Fruit fly (Drosophila melanogaster) whole organism, embryonic: ENCODE results near the gene tutl.

Experiments
- Asciz ChIP-seq: fragments of 200-800 bp; sonication (Bioruptor generic); optimal IDR thresholded peaks from 2 replicates; lab custom pipeline; 2017; ENCODE audit warnings: missing biosample characterization, mild to moderate bottlenecking, missing genetic modification characterization, missing genetic modification reagents
- CG10267 ChIP-seq: fragments of 200-800 bp; sonication (Bioruptor generic); optimal IDR thresholded peaks from 2 replicates; lab custom pipeline; 2018; ENCODE audit warnings: missing biosample characterization, mild to moderate bottlenecking, missing genetic modification characterization, moderate library complexity
- CG10321 ChIP-seq: fragments of 200-800 bp; sonication (Bioruptor generic); IDR thresholded peaks from 2 replicates; pipeline ENCODE4 v1.3.6; 2022; ENCODE audit warnings: missing biosample characterization, missing genetic modification characterization
- CG12659 ChIP-seq: fragments of 200-800 bp; sonication (Bioruptor generic); optimal IDR thresholded peaks from 3 replicates; lab custom pipeline; 2017; ENCODE audit warnings: mild to moderate bottlenecking, missing biosample characterization, missing genetic modification reagents, missing genetic modification characterization
- CG12769 ChIP-seq: fragments of 200-800 bp; sonication (Bioruptor generic); optimal IDR thresholded peaks from 2 replicates; lab custom pipeline; 2019; ENCODE audit warnings: missing biosample characterization, mild to moderate bottlenecking, missing genetic modification characterization, moderate library complexity
- CG13296 ChIP-seq: fragments of 200-800 bp; sonication (Bioruptor generic); optimal IDR thresholded peaks from 3 replicates; lab custom pipeline; 2018; ENCODE audit warnings: missing biosample characterization, mild to moderate bottlenecking, missing genetic modification characterization
- CG13624 ChIP-seq: fragments of 200-800 bp; sonication (Bioruptor generic); optimal IDR thresholded peaks from 2 replicates; lab custom pipeline; 2016; ENCODE audit warnings: missing biosample characterization, missing genetic modification characterization
- CG14860 ChIP-seq: fragments of 200-800 bp; sonication (Bioruptor generic); IDR thresholded peaks from 3 replicates; pipeline ENCODE4 v1.3.6; 2022; ENCODE audit warnings: missing biosample characterization, missing genetic modification characterization; ENCODE audit not compliant: partially characterized antibody
- CG15479 ChIP-seq: fragments of 200-800 bp; sonication (Bioruptor generic); optimal IDR thresholded peaks from 3 replicates; lab custom pipeline; 2019; ENCODE audit warnings: missing biosample characterization, mild to moderate bottlenecking, missing genetic modification characterization, moderate library complexity
- CG15601 ChIP-seq: fragments of 200-800 bp; sonication (Bioruptor generic); optimal IDR thresholded peaks from 3 replicates; lab custom pipeline; 2019; ENCODE audit warnings: missing biosample characterization, mild to moderate bottlenecking, missing genetic modification characterization, moderate library complexity
- CG2678 ChIP-seq: fragments of 200-800 bp; sonication (Bioruptor generic); optimal IDR thresholded peaks from 3 replicates; lab custom pipeline; 2019; ENCODE audit warnings: missing biosample characterization, mild to moderate bottlenecking, missing genetic modification characterization, moderate library complexity
- CG2712 ChIP-seq: fragments of 200-800 bp; optimal IDR thresholded peaks from 3 replicates; lab custom pipeline; 2019; ENCODE audit warnings: missing biosample characterization, mild to moderate bottlenecking, missing genetic modification characterization, moderate library complexity
- CG31441 ChIP-seq: fragments of 200-800 bp; sonication (Bioruptor generic); IDR thresholded peaks from 2 replicates; pipeline ENCODE4 v1.3.6; 2022; ENCODE audit warnings: missing biosample characterization, missing genetic modification characterization
- CG3163 ChIP-seq: fragments of 200-800 bp; sonication (Bioruptor generic); optimal IDR thresholded peaks from 3 replicates; lab custom pipeline; 2016; ENCODE audit warnings: missing biosample characterization, missing genetic modification characterization
- CG5180 ChIP-seq: fragments of 200-800 bp; sonication (Bioruptor generic); optimal IDR thresholded peaks from 3 replicates; lab custom pipeline; 2017; ENCODE audit warnings: missing biosample characterization, missing genetic modification characterization, mild to moderate bottlenecking, moderate library complexity, missing genetic modification reagents
- CG6813 ChIP-seq: fragments of 200-800 bp; sonication (Bioruptor generic); optimal IDR thresholded peaks from 2 replicates; lab custom pipeline; 2017; ENCODE audit warnings: missing biosample characterization, missing genetic modification characterization, mild to moderate bottlenecking, moderate library complexity, missing genetic modification reagents
- CG7963 ChIP-seq: fragments of 200-800 bp; sonication (Bioruptor generic); IDR thresholded peaks from 3 replicates; pipeline ENCODE4 v1.3.6; 2022; ENCODE audit warnings: missing biosample characterization, missing genetic modification characterization; ENCODE audit not compliant: partially characterized antibody
- CG9817 ChIP-seq: fragments of 200-800 bp; sonication (Bioruptor generic); optimal IDR thresholded peaks from 2 replicates; lab custom pipeline; 2018; ENCODE audit warnings: missing biosample characterization, mild to moderate bottlenecking, missing genetic modification characterization, moderate library complexity
- D19A ChIP-seq: fragments of 200-800 bp; optimal IDR thresholded peaks from 3 replicates; lab custom pipeline; 2019; ENCODE audit warnings: missing biosample characterization, mild to moderate bottlenecking, missing genetic modification characterization, moderate library complexity
- Dip3 ChIP-seq: fragments of 200-800 bp; sonication (Bioruptor generic); optimal IDR thresholded peaks from 3 replicates; lab custom pipeline; 2016; ENCODE audit warnings: missing biosample characterization, missing genetic modification characterization
- Fer3 ChIP-seq: fragments of 200-800 bp; sonication (Bioruptor generic); optimal IDR thresholded peaks from 2 replicates; lab custom pipeline; 2018; ENCODE audit warnings: missing biosample characterization, mild to moderate bottlenecking, missing genetic modification characterization, moderate library complexity
- Hr3 ChIP-seq: fragments of 200-800 bp; sonication (Bioruptor generic); optimal IDR thresholded peaks from 3 replicates; lab custom pipeline; 2016; ENCODE audit warnings: missing biosample characterization, missing genetic modification characterization
- Hsf ChIP-seq: fragments of 200-800 bp; sonication (Bioruptor generic); optimal IDR thresholded peaks from 3 replicates; lab custom pipeline; 2016; ENCODE audit warnings: missing biosample characterization, missing genetic modification characterization
- Poxn ChIP-seq: fragments of 200-800 bp; sonication (Bioruptor generic); IDR thresholded peaks from 2 replicates; pipeline ENCODE4 v1.3.6; 2022; ENCODE audit warnings: missing biosample characterization, missing genetic modification characterization
- Side ChIP-seq: fragments of 200-800 bp; sonication (Bioruptor generic); optimal IDR thresholded peaks from 2 replicates; lab custom pipeline; 2016; ENCODE audit warnings: missing biosample characterization, missing genetic modification characterization
- Sox100B ChIP-seq: fragments of 200-800 bp; sonication (Bioruptor generic); optimal IDR thresholded peaks from 3 replicates; lab custom pipeline; 2018; ENCODE audit warnings: missing biosample characterization, mild to moderate bottlenecking, missing genetic modification characterization
- Stat92E ChIP-seq, 3 experiments: fragments of >200 bp in 2 of 3; fragments of 200-800 bp in 1 of 3; sonication (Bioruptor generic) in 1 of 3; optimal IDR thresholded peaks; 2 replicates each; lab custom pipeline; 2017 to 2019; ENCODE audit warnings: missing biosample characterization in 3 of 3, missing genetic modification characterization in 3 of 3, mild to moderate bottlenecking in 1 of 3, moderate library complexity in 1 of 3
- Trl ChIP-seq, 3 experiments: fragments of >200 bp in 2 of 3; fragments of 200-800 bp in 1 of 3; sonication (Bioruptor generic) in 1 of 3; optimal IDR thresholded peaks; 2 replicates in 1 of 3; 3 replicates in 2 of 3; lab custom pipeline; 2016 to 2017; ENCODE audit warnings: missing biosample characterization in 1 of 3, missing genetic modification characterization in 1 of 3
- bigmax ChIP-seq: fragments of 200-800 bp; sonication (Bioruptor generic); optimal IDR thresholded peaks from 2 replicates; lab custom pipeline; 2018; ENCODE audit warnings: missing biosample characterization, mild to moderate bottlenecking, missing genetic modification characterization
- eve ChIP-seq, 2 experiments: fragments of >200 bp; optimal IDR thresholded peaks; 2 replicates each; lab custom pipeline; 2017; ENCODE audit warnings: missing biosample characterization in 2 of 2, missing genetic modification characterization in 2 of 2
- fd96Cb ChIP-seq: fragments of 200-800 bp; sonication (Bioruptor generic); optimal IDR thresholded peaks from 2 replicates; lab custom pipeline; 2018; ENCODE audit warnings: missing biosample characterization, mild to moderate bottlenecking, missing genetic modification characterization, moderate library complexity
- ftz-f1 ChIP-seq: fragments of 200-800 bp; sonication (Bioruptor generic); optimal IDR thresholded peaks from 2 replicates; lab custom pipeline; 2016; ENCODE audit warnings: missing biosample characterization, missing genetic modification characterization
- kay ChIP-seq: fragments of 200-800 bp; sonication (Bioruptor generic); optimal IDR thresholded peaks from 2 replicates; lab custom pipeline; 2016; ENCODE audit warnings: missing biosample characterization, missing genetic modification characterization
- lola ChIP-seq, 3 experiments: fragments of >200 bp in 2 of 3; fragments of 200-800 bp in 1 of 3; sonication (Bioruptor generic) in 1 of 3; optimal IDR thresholded peaks; 2 replicates each; lab custom pipeline; 2017 to 2019; ENCODE audit warnings: missing biosample characterization in 3 of 3, missing genetic modification characterization in 3 of 3, mild to moderate bottlenecking in 1 of 3, moderate library complexity in 1 of 3
- nerfin-1 ChIP-seq: fragments of 200-800 bp; sonication (Bioruptor generic); optimal IDR thresholded peaks from 3 replicates; lab custom pipeline; 2019; ENCODE audit warnings: missing biosample characterization, mild to moderate bottlenecking, missing genetic modification characterization, moderate library complexity
- odd ChIP-seq: fragments of 200-800 bp; sonication (Bioruptor generic); optimal IDR thresholded peaks from 2 replicates; lab custom pipeline; 2017; ENCODE audit warnings: missing biosample characterization, mild to moderate bottlenecking, missing genetic modification characterization
- pb ChIP-seq: fragments of 200-800 bp; sonication (Bioruptor generic); optimal IDR thresholded peaks from 3 replicates; lab custom pipeline; 2016; ENCODE audit warnings: missing biosample characterization, missing genetic modification characterization
- psq ChIP-seq: fragments of 200-800 bp; sonication (Bioruptor generic); optimal IDR thresholded peaks from 2 replicates; lab custom pipeline; 2017; ENCODE audit warnings: missing biosample characterization, missing genetic modification characterization
- pum ChIP-seq: fragments of 200-800 bp; sonication (Bioruptor generic); optimal IDR thresholded peaks from 2 replicates; lab custom pipeline; 2016; ENCODE audit warnings: missing biosample characterization, missing genetic modification characterization
- repo ChIP-seq: fragments of 200-800 bp; sonication (Bioruptor generic); optimal IDR thresholded peaks from 2 replicates; lab custom pipeline; 2016; ENCODE audit warnings: missing biosample characterization, missing genetic modification characterization
- rib ChIP-seq: fragments of 200-800 bp; sonication (Bioruptor generic); IDR thresholded peaks from 2 replicates; pipeline ENCODE4 v1.3.6; 2022; ENCODE audit warnings: missing biosample characterization, missing genetic modification characterization
- sens ChIP-seq: fragments of 200-800 bp; sonication (Bioruptor generic); peaks from one replicate; lab custom pipeline; 2016; ENCODE audit warnings: missing biosample characterization, missing genetic modification characterization
- shn ChIP-seq: fragments of 200-800 bp; sonication (Bioruptor generic); optimal IDR thresholded peaks from 3 replicates; lab custom pipeline; 2016; ENCODE audit warnings: missing biosample characterization, missing genetic modification characterization
- slou ChIP-seq: fragments of 200-800 bp; sonication (Bioruptor generic); optimal IDR thresholded peaks from 3 replicates; lab custom pipeline; 2016; ENCODE audit warnings: missing biosample characterization, missing genetic modification characterization
- tgo ChIP-seq: fragments of 200-800 bp; sonication (Bioruptor generic); IDR thresholded peaks from 3 replicates; pipeline ENCODE4 v1.3.6; 2022; ENCODE audit warnings: missing biosample characterization, missing genetic modification characterization
- tin ChIP-seq: fragments of 200-800 bp; sonication (Bioruptor generic); optimal IDR thresholded peaks from 3 replicates; lab custom pipeline; 2016; ENCODE audit warnings: missing biosample characterization, missing genetic modification characterization
- vnd ChIP-seq: fragments of 200-800 bp; sonication (Bioruptor generic); IDR thresholded peaks from 3 replicates; pipeline ENCODE4 v1.3.6; 2022; ENCODE audit warnings: missing biosample characterization, missing genetic modification characterization; ENCODE audit not compliant: partially characterized antibody
- vvl ChIP-seq: fragments of 200-800 bp; sonication (Bioruptor generic); IDR thresholded peaks from 2 replicates; pipeline ENCODE4 v1.3.6; 2022; ENCODE audit warnings: missing biosample characterization, missing genetic modification characterization
- wor ChIP-seq: fragments of 200-800 bp; sonication (Bioruptor generic); IDR thresholded peaks from 2 replicates; pipeline ENCODE4 v1.3.6; 2022; ENCODE audit warnings: missing biosample characterization, missing genetic modification characterization

tutl gene

dm6 chr2L:4286014-4286527 is 3.1 kb downstream of the tutl start:
- TF ChIP-seq sens (GFP tag; lab: Kevin White, UChicago) (peak; percentile 93), CG12769 (tag; lab: Kevin White, UChicago) (no peak), D19A (tag; lab: Kevin White, UChicago) (peak; percentile 91), CG6813 (peak; percentile 11), CG15479 (GFP tag; lab: Kevin White, UChicago) (no peak), CG13624 (GFP tag; lab: Kevin White, UChicago) (peak; percentile 31), CG3163 (GFP tag; lab: Kevin White, UChicago) (no peak), Side (GFP tag; lab: Kevin White, UChicago) (peak; percentile 2), CG2678 (peak; percentile 64), shn (GFP tag; lab: Kevin White, UChicago) (no peak), Stat92E (GFP tag; optimal IDR thresholded peaks at IDR 0.05; lab: Kevin White, UChicago) (peak in 1 of 3 experiments; percentile 67), eve (GFP tag; optimal IDR thresholded peaks at IDR 0.05; lab: Kevin White, UChicago) (peak in 1 of 2 experiments; percentile 55), tin (GFP tag; lab: Kevin White, UChicago) (peak; percentile 30), Poxn (GFP tag; lab: Robert Waterston, UW) (no peak), CG5180 (GFP tag; lab: Kevin White, UChicago) (no peak), CG14860 (GFP tag; lab: Robert Waterston, UW) (no peak), CG10321 (no peak), fd96Cb (tag; lab: Kevin White, UChicago) (peak; percentile 33), nerfin-1 (no peak), lola (GFP tag; optimal IDR thresholded peaks at IDR 0.05; lab: Kevin White, UChicago) (peak in 1 of 3 experiments; percentile 50), CG2712 (tag; lab: Kevin White, UChicago) (peak; percentile 61), Asciz (GFP tag; lab: Kevin White, UChicago) (peak; percentile 27), CG10267 (tag; lab: Kevin White, UChicago) (peak; percentile 19), rib (GFP tag; lab: Robert Waterston, UW) (no peak), pum (peak; percentile 3), slou (GFP tag; lab: Kevin White, UChicago) (no peak), CG31441 (GFP tag; lab: Robert Waterston, UW) (0 out of 2 replicates have a peak, but pooled peaks have one; percentile 38), CG13296 (GFP tag; lab: Kevin White, UChicago) (peak; percentile 10), kay (GFP tag; lab: Kevin White, UChicago) (peak; percentile 13), Trl (optimal IDR thresholded peaks at IDR 0.05; lab: Kevin White, UChicago) (no peak), Trl (GFP tag; optimal IDR thresholded peaks at IDR 0.05; lab: Kevin White, UChicago) (no peak), Sox100B (GFP tag; lab: Kevin White, UChicago) (peak; percentile 30), CG15601 (peak; percentile 51), vnd (GFP tag; lab: Robert Waterston, UW) (no peak), wor (GFP tag; lab: Robert Waterston, UW) (no peak), bigmax (no peak), Hr3 (peak; percentile 26), tgo (GFP tag; lab: Robert Waterston, UW) (no peak), pb (no peak), psq (GFP tag; lab: Kevin White, UChicago) (no peak), vvl (no peak), CG12659 (GFP tag; lab: Kevin White, UChicago) (peak; percentile 38), repo (GFP tag; lab: Kevin White, UChicago) (no peak), CG7963 (GFP tag; lab: Robert Waterston, UW) (0 out of 3 replicates have a peak, but pooled peaks have one; percentile 18), ftz-f1 (GFP tag; lab: Kevin White, UChicago) (peak; percentile 60), CG9817 (tag; lab: Kevin White, UChicago) (no peak), Hsf (GFP tag; lab: Kevin White, UChicago) (peak; percentile 26), odd (GFP tag; lab: Kevin White, UChicago) (peak; percentile 15), Fer3 (tag; lab: Kevin White, UChicago) (peak; percentile 8), Dip3 (GFP tag; lab: Kevin White, UChicago) (no peak)
